Fruit fly (Drosophila melanogaster) whole organism, wandering third instar larva: ENCODE results near the gene Cisd2.

Source experiments
- Abd-B ChIP-seq: fragments of >200 bp; optimal IDR thresholded peaks from 2 replicates; lab custom pipeline; 2017; ENCODE audit warnings: missing biosample characterization, missing genetic modification characterization
- CG32264 ChIP-seq: fragments of 200-800 bp; sonication (Bioruptor generic); optimal IDR thresholded peaks from 2 replicates; lab custom pipeline; 2016; ENCODE audit warnings: missing biosample characterization, missing genetic modification characterization
- CG9705 ChIP-seq: fragments of 200-800 bp; sonication (Bioruptor generic); optimal IDR thresholded peaks from 2 replicates; lab custom pipeline; 2018; ENCODE audit warnings: missing biosample characterization, mild to moderate bottlenecking, missing genetic modification characterization
- CrebA ChIP-seq: fragments of 200-800 bp; sonication (Bioruptor generic); optimal IDR thresholded peaks from 2 replicates; lab custom pipeline; 2016; ENCODE audit warnings: missing biosample characterization, mild to moderate bottlenecking, missing genetic modification characterization, borderline replicate concordance
- Dfd ChIP-seq: fragments of >200 bp; optimal IDR thresholded peaks from 2 replicates; lab custom pipeline; 2017; ENCODE audit warnings: missing biosample characterization, missing genetic modification characterization
- Dif ChIP-seq: fragments of 200-275, 200-300 bp; sonication (Bioruptor generic); optimal IDR thresholded peaks from 2 replicates; lab custom pipeline; 2018; ENCODE audit warnings: missing biosample characterization, missing genetic modification characterization; ENCODE audit not compliant: partially characterized antibody
- GATAd ChIP-seq: sonication (Bioruptor generic); optimal IDR thresholded peaks from 2 replicates; lab custom pipeline; 2016; ENCODE audit warnings: missing biosample characterization, missing genetic modification characterization
- HLH106 ChIP-seq: fragments of 200-800 bp; optimal IDR thresholded peaks from 3 replicates; lab custom pipeline; 2019; ENCODE audit warnings: missing biosample characterization, mild to moderate bottlenecking, missing genetic modification characterization, moderate library complexity
- Hnf4 ChIP-seq: fragments of 200-800 bp; sonication (Bioruptor generic); optimal IDR thresholded peaks from 2 replicates; lab custom pipeline; 2016; ENCODE audit warnings: missing biosample characterization, mild to moderate bottlenecking, missing genetic modification characterization
- Hr78 ChIP-seq: fragments of >200 bp; optimal IDR thresholded peaks from 2 replicates; lab custom pipeline; 2017; ENCODE audit warnings: missing biosample characterization, missing genetic modification characterization
- Hr83 ChIP-seq: fragments of 200-300 bp; sonication (Bioruptor generic); optimal IDR thresholded peaks from 2 replicates; lab custom pipeline; 2016; ENCODE audit warnings: missing biosample characterization, mild to moderate bottlenecking, missing genetic modification characterization, moderate library complexity; ENCODE audit not compliant: poor library complexity, severe bottlenecking
- Jra ChIP-seq: sonication (Bioruptor generic); optimal IDR thresholded peaks from 2 replicates; lab custom pipeline; 2016; ENCODE audit warnings: missing biosample characterization, missing genetic modification characterization
- Mio ChIP-seq: sonication (Bioruptor generic); optimal IDR thresholded peaks from 2 replicates; lab custom pipeline; 2016; ENCODE audit warnings: missing biosample characterization, missing genetic modification characterization
- Myc ChIP-seq: fragments of >200 bp; optimal IDR thresholded peaks from 2 replicates; lab custom pipeline; 2017
- N ChIP-seq: fragments of >200 bp; optimal IDR thresholded peaks from 2 replicates; lab custom pipeline; 2018; ENCODE audit warnings: missing biosample characterization, missing external identifiers, missing genetic modification characterization
- OdsH ChIP-seq: fragments of 200-800 bp; sonication (Bioruptor generic); optimal IDR thresholded peaks from 2 replicates; lab custom pipeline; 2016; ENCODE audit warnings: missing biosample characterization, mild to moderate bottlenecking, missing genetic modification characterization
- Rel ChIP-seq, 2 experiments: fragments of 200-800 bp; sonication (Bioruptor generic) in 1 of 2; optimal IDR thresholded peaks; 2 replicates in 1 of 2; 3 replicates in 1 of 2; lab custom pipeline; 2016 to 2019; ENCODE audit warnings: mild to moderate bottlenecking in 2 of 2, missing biosample characterization in 2 of 2, missing genetic modification characterization in 2 of 2, moderate library complexity in 1 of 2
- Sp1 ChIP-seq: fragments of 200-800 bp; sonication (Bioruptor generic); optimal IDR thresholded peaks from 3 replicates; lab custom pipeline; 2019; ENCODE audit warnings: missing biosample characterization, mild to moderate bottlenecking, missing genetic modification characterization, moderate library complexity
- Vsx2 ChIP-seq: fragments of 200-300, 225-300 bp; sonication (Bioruptor generic); optimal IDR thresholded peaks from 2 replicates; lab custom pipeline; 2018; ENCODE audit warnings: missing biosample characterization, missing genetic modification characterization; ENCODE audit not compliant: partially characterized antibody
- br ChIP-seq: fragments of 200-800 bp; sonication (Bioruptor generic); optimal IDR thresholded peaks from 2 replicates; lab custom pipeline; 2016; ENCODE audit warnings: missing biosample characterization, missing genetic modification characterization
- brk ChIP-seq: fragments of 200-800 bp; sonication (Bioruptor generic); optimal IDR thresholded peaks from 2 replicates; lab custom pipeline; 2016; ENCODE audit warnings: missing biosample characterization, mild to moderate bottlenecking, missing genetic modification characterization
- dl ChIP-seq, 2 experiments: fragments of 175-275, 200-275 bp in 1 of 2; fragments of 200-275 bp in 1 of 2; sonication (Bioruptor generic); optimal IDR thresholded peaks; lab custom pipeline; 2018; ENCODE audit warnings: mild to moderate bottlenecking in 2 of 2, missing biosample characterization in 2 of 2, missing genetic modification characterization in 2 of 2, moderate library complexity in 2 of 2; ENCODE audit not compliant: partially characterized antibody in 2 of 2, insufficient read depth in 1 of 2
- dmrt93B ChIP-seq: fragments of 200-800 bp; sonication (Bioruptor generic); optimal IDR thresholded peaks from 2 replicates; lab custom pipeline; 2018; ENCODE audit warnings: missing biosample characterization, mild to moderate bottlenecking, missing genetic modification characterization
- dsf ChIP-seq: sonication (Bioruptor generic); optimal IDR thresholded peaks from 2 replicates; lab custom pipeline; 2016; ENCODE audit warnings: missing biosample characterization, missing genetic modification characterization, borderline replicate concordance
- ey ChIP-seq: fragments of 200-800 bp; sonication (Bioruptor generic); optimal IDR thresholded peaks from 2 replicates; lab custom pipeline; 2016; ENCODE audit warnings: missing biosample characterization, missing genetic modification characterization
- foxo ChIP-seq, 2 experiments: fragments of 200-800 bp; sonication (Bioruptor generic); optimal IDR thresholded peaks; 2 replicates in 1 of 2; 3 replicates in 1 of 2; lab custom pipeline; 2016 to 2017; ENCODE audit warnings: missing biosample characterization in 2 of 2, missing genetic modification characterization in 2 of 2
- fru ChIP-seq: fragments of 200-800 bp; sonication (Bioruptor generic); optimal IDR thresholded peaks from 3 replicates; lab custom pipeline; 2016; ENCODE audit warnings: missing biosample characterization, mild to moderate bottlenecking, missing genetic modification characterization
- h ChIP-seq: fragments of 200-800 bp; sonication (Bioruptor generic); optimal IDR thresholded peaks from 3 replicates; lab custom pipeline; 2016; ENCODE audit warnings: missing biosample characterization, mild to moderate bottlenecking, missing genetic modification characterization
- jim ChIP-seq: fragments of 175-275, 200-325 bp; sonication (Bioruptor generic); optimal IDR thresholded peaks from 2 replicates; lab custom pipeline; 2016; ENCODE audit warnings: missing biosample characterization, mild to moderate bottlenecking, missing genetic modification characterization
- lola ChIP-seq: fragments of >200 bp; optimal IDR thresholded peaks from 2 replicates; lab custom pipeline; 2017; ENCODE audit warnings: missing biosample characterization, missing genetic modification characterization
- pan ChIP-seq: fragments of >200 bp; optimal IDR thresholded peaks from 2 replicates; lab custom pipeline; 2017
- psq ChIP-seq: fragments of 200-800 bp; sonication (Bioruptor generic); optimal IDR thresholded peaks from 3 replicates; lab custom pipeline; 2017; ENCODE audit warnings: missing biosample characterization, mild to moderate bottlenecking, missing genetic modification characterization, moderate library complexity
- rgr ChIP-seq: fragments of 200-800 bp; sonication (Bioruptor generic); optimal IDR thresholded peaks from 3 replicates; lab custom pipeline; 2016; ENCODE audit warnings: missing biosample characterization, mild to moderate bottlenecking, missing genetic modification characterization
- sage ChIP-seq: fragments of 200-800 bp; sonication (Bioruptor generic); optimal IDR thresholded peaks from 2 replicates; lab custom pipeline; 2016; ENCODE audit warnings: missing biosample characterization, mild to moderate bottlenecking, missing genetic modification characterization
- sv ChIP-seq: fragments of 200-800 bp; sonication (Bioruptor generic); optimal IDR thresholded peaks from 3 replicates; lab custom pipeline; 2016; ENCODE audit warnings: missing biosample characterization, missing genetic modification characterization
- tai ChIP-seq: sonication (Bioruptor generic); optimal IDR thresholded peaks from 2 replicates; lab custom pipeline; 2016; ENCODE audit warnings: missing biosample characterization, missing genetic modification characterization
- usp ChIP-seq: fragments of >200 bp; optimal IDR thresholded peaks from 2 replicates; lab custom pipeline; 2017; ENCODE audit warnings: missing biosample characterization, missing genetic modification characterization
- woc ChIP-seq: sonication (Bioruptor generic); optimal IDR thresholded peaks from 2 replicates; lab custom pipeline; 2016; ENCODE audit warnings: missing biosample characterization, mild to moderate bottlenecking, missing genetic modification characterization

Gene Cisd2

dm6 chr3R:29262481-29262880, 39.3 kb upstream of the Cisd2 start:
- TF ChIP-seq HLH106 (tag; lab: Kevin White, UChicago) (no peak), Dif (no peak), CG32264 (GFP tag; lab: Kevin White, UChicago) (no peak), jim (no peak), rgr (GFP tag; lab: Kevin White, UChicago) (no peak)

- TF ChIP-seq usp (GFP tag; lab: Kevin White, UChicago) (no peak), rgr (GFP tag; lab: Kevin White, UChicago) (no peak), psq (no peak), foxo (GFP tag; optimal IDR thresholded peaks at IDR 0.05; lab: Kevin White, UChicago) (no peak), CG9705 (GFP tag; lab: Kevin White, UChicago) (no peak), jim (no peak)
Observed at dm6 chr3R:29259466-29260132, 36.4 kb upstream of the Cisd2 start.

dm6 chr3R:29257890-29258691, 34.9 kb upstream of the Cisd2 start:
- TF ChIP-seq fru (GFP tag; lab: Kevin White, UChicago) (peak; percentile 26), N (GFP tag; lab: Kevin White, UChicago) (no peak), brk (peak; percentile 5), Dfd (GFP tag; lab: Kevin White, UChicago) (no peak), Vsx2 (GFP tag; lab: Kevin White, UChicago) (no peak), dl (GFP tag; optimal IDR thresholded peaks at IDR 0.05; lab: Kevin White, UChicago; ENCODE audit: insufficient read depth in 1 of 2, partially characterized antibody in 2 of 2) (peak in 1 of 2 experiments; percentile 24), psq (peak; percentile 97), Rel (GFP tag; optimal IDR thresholded peaks at IDR 0.05; lab: Kevin White, UChicago) (no peak), Rel (tag; optimal IDR thresholded peaks at IDR 0.05; lab: Kevin White, UChicago) (peak; percentile 48)

dm6 chr3R:29256811-29257439, 33.7 kb upstream of the Cisd2 start:
- TF ChIP-seq rgr (GFP tag; lab: Kevin White, UChicago) (peak; percentile 81), sage (GFP tag; lab: Kevin White, UChicago) (peak; percentile 71), dsf (GFP tag; lab: Kevin White, UChicago) (no peak), pan (lab: Kevin White, UChicago) (no peak), psq (peak; percentile 78), dmrt93B (GFP tag; lab: Kevin White, UChicago) (peak; percentile 31), Hnf4 (peak; percentile 68), lola (no peak), N (GFP tag; lab: Kevin White, UChicago) (no peak), CG32264 (GFP tag; lab: Kevin White, UChicago) (no peak), Hr78 (GFP tag; lab: Kevin White, UChicago) (no peak), h (GFP tag; lab: Kevin White, UChicago) (peak; percentile 86), ey (GFP tag; lab: Kevin White, UChicago) (peak; percentile 74), fru (GFP tag; lab: Kevin White, UChicago) (peak; percentile 76), woc (GFP tag; lab: Kevin White, UChicago) (peak; percentile 31), foxo (GFP tag; optimal IDR thresholded peaks at IDR 0.05; lab: Kevin White, UChicago) (peak in 1 of 2 experiments; percentile 63), Sp1 (peak; percentile 60), Mio (no peak), Dfd (GFP tag; lab: Kevin White, UChicago) (no peak), Dif (no peak), OdsH (GFP tag; lab: Kevin White, UChicago) (peak; percentile 81), tai (GFP tag; lab: Kevin White, UChicago) (peak; percentile 70), br (GFP tag; lab: Kevin White, UChicago) (peak; percentile 75), Myc (lab: Kevin White, UChicago) (no peak), Abd-B (GFP tag; lab: Kevin White, UChicago) (no peak), usp (GFP tag; lab: Kevin White, UChicago) (no peak), GATAd (GFP tag; lab: Kevin White, UChicago) (no peak), Jra (GFP tag; lab: Kevin White, UChicago) (no peak), CrebA (GFP tag; lab: Kevin White, UChicago) (no peak), brk (peak; percentile 71), Hr83 (GFP tag; lab: Kevin White, UChicago) (no peak), HLH106 (tag; lab: Kevin White, UChicago) (peak; percentile 75), sv (GFP tag; lab: Kevin White, UChicago) (no peak), Rel (GFP tag; optimal IDR thresholded peaks at IDR 0.05; lab: Kevin White, UChicago) (no peak), Rel (tag; optimal IDR thresholded peaks at IDR 0.05; lab: Kevin White, UChicago) (no peak)
